Fruit fly (Drosophila melanogaster) whole organism, embryonic: ENCODE measurements around the gene CG13021.
A peak's percentile ranks its signal among the peaks of the same experiment; 100 is the strongest.

Experiments
- Adf1 ChIP-seq: fragments of 200-800 bp; sonication (Bioruptor generic); IDR thresholded peaks from 2 replicates; pipeline ENCODE4 v1.3.6; 2022; ENCODE audit warnings: missing biosample characterization, missing genetic modification characterization
- Blimp-1 ChIP-seq: fragments of 200-800 bp; sonication (Bioruptor generic); optimal IDR thresholded peaks from 3 replicates; lab custom pipeline; 2018; ENCODE audit warnings: missing biosample characterization, missing genetic modification characterization, mild to moderate bottlenecking, moderate library complexity, missing genetic modification reagents
- Bteb2 ChIP-seq: fragments of 200-800 bp; sonication (Bioruptor generic); optimal IDR thresholded peaks from 2 replicates; lab custom pipeline; 2016; ENCODE audit warnings: missing biosample characterization, missing genetic modification characterization
- CG11504 ChIP-seq: fragments of 200-800 bp; sonication (Bioruptor generic); optimal IDR thresholded peaks from 3 replicates; lab custom pipeline; 2019; ENCODE audit warnings: missing biosample characterization, mild to moderate bottlenecking, missing genetic modification characterization, moderate library complexity
- CG12071 ChIP-seq: fragments of 200-800 bp; sonication (Bioruptor generic); optimal IDR thresholded peaks from 3 replicates; lab custom pipeline; 2018; ENCODE audit warnings: missing biosample characterization, mild to moderate bottlenecking, missing genetic modification characterization
- CG12219 ChIP-seq: fragments of 200-800 bp; sonication (Bioruptor generic); optimal IDR thresholded peaks from 3 replicates; lab custom pipeline; 2018; ENCODE audit warnings: missing biosample characterization, mild to moderate bottlenecking, missing genetic modification characterization
- CG12942 ChIP-seq: fragments of 200-800 bp; sonication (Bioruptor generic); optimal IDR thresholded peaks from 3 replicates; lab custom pipeline; 2016; ENCODE audit warnings: missing biosample characterization, missing genetic modification characterization
- CG14014 ChIP-seq: fragments of 200-800 bp; sonication (Bioruptor generic); IDR thresholded peaks from 2 replicates; pipeline ENCODE4 v1.3.6; 2022; ENCODE audit warnings: missing biosample characterization, missing genetic modification characterization
- CG15696 ChIP-seq: fragments of 200-800 bp; sonication (Bioruptor generic); optimal IDR thresholded peaks from 2 replicates; lab custom pipeline; 2019; ENCODE audit warnings: missing biosample characterization, mild to moderate bottlenecking, missing genetic modification characterization, moderate library complexity
- CG16863 ChIP-seq: fragments of 200-800 bp; sonication (Bioruptor generic); optimal IDR thresholded peaks from 3 replicates; lab custom pipeline; 2016; ENCODE audit warnings: missing biosample characterization, missing genetic modification characterization
- CG17186 ChIP-seq: fragments of 200-800 bp; sonication (Bioruptor generic); optimal IDR thresholded peaks from 3 replicates; lab custom pipeline; 2017; ENCODE audit warnings: missing biosample characterization, missing genetic modification reagents, missing genetic modification characterization
- CG17359 ChIP-seq: fragments of 200-800 bp; sonication (Bioruptor generic); optimal IDR thresholded peaks from 3 replicates; lab custom pipeline; 2018; ENCODE audit warnings: missing biosample characterization, mild to moderate bottlenecking, missing genetic modification characterization, moderate library complexity
- CG1832 ChIP-seq: fragments of 200-800 bp; sonication (Bioruptor generic); optimal IDR thresholded peaks from 2 replicates; lab custom pipeline; 2017; ENCODE audit warnings: missing biosample characterization, mild to moderate bottlenecking, missing genetic modification characterization, inconsistent platforms
- CG31441 ChIP-seq: fragments of 200-800 bp; sonication (Bioruptor generic); IDR thresholded peaks from 2 replicates; pipeline ENCODE4 v1.3.6; 2022; ENCODE audit warnings: missing biosample characterization, missing genetic modification characterization
- CG3281 ChIP-seq: fragments of 200-800 bp; sonication (Bioruptor generic); optimal IDR thresholded peaks from 3 replicates; lab custom pipeline; 2017; ENCODE audit warnings: missing biosample characterization, mild to moderate bottlenecking, missing genetic modification characterization
- CG33557 ChIP-seq: fragments of 200-800 bp; sonication (Bioruptor generic); optimal IDR thresholded peaks from 2 replicates; lab custom pipeline; 2019; ENCODE audit warnings: missing biosample characterization, mild to moderate bottlenecking, missing genetic modification characterization, moderate library complexity
- CG6272 ChIP-seq: fragments of 200-800 bp; sonication (Bioruptor generic); IDR thresholded peaks from 2 replicates; pipeline ENCODE4 v1.3.6; 2022; ENCODE audit warnings: missing biosample characterization, missing genetic modification characterization
- CG6683 ChIP-seq: fragments of 200-800 bp; sonication (Bioruptor generic); optimal IDR thresholded peaks from 2 replicates; lab custom pipeline; 2017; ENCODE audit warnings: missing biosample characterization, mild to moderate bottlenecking, missing genetic modification characterization, missing genetic modification reagents
- CG6689 ChIP-seq: fragments of 200-800 bp; sonication (Bioruptor generic); IDR thresholded peaks from 2 replicates; pipeline ENCODE4 v1.3.6; 2022; ENCODE audit warnings: missing biosample characterization, missing genetic modification characterization
- CG7745 ChIP-seq: fragments of 200-800 bp; sonication (Bioruptor generic); optimal IDR thresholded peaks from 2 replicates; lab custom pipeline; 2018; ENCODE audit warnings: missing biosample characterization, mild to moderate bottlenecking, missing genetic modification characterization, moderate library complexity
- CG7839 ChIP-seq: fragments of 200-800 bp; sonication (Bioruptor generic); optimal IDR thresholded peaks from 3 replicates; lab custom pipeline; 2018; ENCODE audit warnings: missing biosample characterization, mild to moderate bottlenecking, missing genetic modification characterization, moderate library complexity
- CG8478 ChIP-seq: fragments of >200 bp; optimal IDR thresholded peaks from 2 replicates; lab custom pipeline; 2018
- CG8765 ChIP-seq: fragments of 200-800 bp; sonication (Bioruptor generic); IDR thresholded peaks from 2 replicates; pipeline ENCODE4 v1.3.6; 2022; ENCODE audit warnings: missing biosample characterization, missing genetic modification characterization
- CG8924 ChIP-seq: fragments of 200-800 bp; optimal IDR thresholded peaks from 3 replicates; lab custom pipeline; 2019; ENCODE audit warnings: missing biosample characterization, mild to moderate bottlenecking, missing genetic modification characterization, moderate library complexity
- D19A ChIP-seq: fragments of 200-800 bp; optimal IDR thresholded peaks from 3 replicates; lab custom pipeline; 2019; ENCODE audit warnings: missing biosample characterization, mild to moderate bottlenecking, missing genetic modification characterization, moderate library complexity
- Dip3 ChIP-seq: fragments of 200-800 bp; sonication (Bioruptor generic); optimal IDR thresholded peaks from 3 replicates; lab custom pipeline; 2016; ENCODE audit warnings: missing biosample characterization, missing genetic modification characterization
- Fer2 ChIP-seq: fragments of 200-800 bp; sonication (Bioruptor generic); optimal IDR thresholded peaks from 2 replicates; lab custom pipeline; 2018; ENCODE audit warnings: missing biosample characterization, mild to moderate bottlenecking, missing genetic modification characterization, moderate library complexity
- HLH4C ChIP-seq: fragments of 200-800 bp; sonication (Bioruptor generic); IDR thresholded peaks from 3 replicates; pipeline ENCODE4 v1.3.6; 2022; ENCODE audit warnings: missing biosample characterization, missing genetic modification characterization; ENCODE audit not compliant: partially characterized antibody
- Lpt ChIP-seq: fragments of >200 bp; optimal IDR thresholded peaks from 2 replicates; lab custom pipeline; 2018; ENCODE audit warnings: missing biosample characterization, missing genetic modification characterization
- Sin3A ChIP-seq: fragments of >200 bp; optimal IDR thresholded peaks from 2 replicates; lab custom pipeline; 2018
- bbx ChIP-seq: fragments of 200-800 bp; sonication (Bioruptor generic); IDR thresholded peaks from 2 replicates; pipeline ENCODE4 v1.3.6; 2022; ENCODE audit warnings: missing biosample characterization, missing genetic modification characterization; ENCODE audit not compliant: partially characterized antibody
- bcd ChIP-seq: fragments of 200-800 bp; sonication (Bioruptor generic); optimal IDR thresholded peaks from 2 replicates; lab custom pipeline; 2017; ENCODE audit warnings: missing biosample characterization, mild to moderate bottlenecking, missing genetic modification characterization
- chn ChIP-seq: fragments of 200-800 bp; sonication (Bioruptor generic); optimal IDR thresholded peaks from 2 replicates; lab custom pipeline; 2016; ENCODE audit warnings: missing biosample characterization, missing genetic modification characterization
- crp ChIP-seq, 2 experiments: fragments of 200-800 bp; sonication (Bioruptor generic); optimal IDR thresholded peaks; 2 replicates in 1 of 2; 3 replicates in 1 of 2; lab custom pipeline; 2017; ENCODE audit warnings: missing biosample characterization in 2 of 2, missing genetic modification characterization in 2 of 2, mild to moderate bottlenecking in 1 of 2, moderate library complexity in 1 of 2
- her ChIP-seq: fragments of 200-800 bp; sonication (Bioruptor generic); optimal IDR thresholded peaks from 2 replicates; lab custom pipeline; 2016; ENCODE audit warnings: missing biosample characterization, missing genetic modification characterization
- hkb ChIP-seq, 2 experiments: fragments of 200-800 bp in 1 of 2; fragments of >200 bp in 1 of 2; sonication (Bioruptor generic) in 1 of 2; IDR thresholded peaks in 1 of 2; optimal IDR thresholded peaks in 1 of 2; 2 replicates each; pipeline versions ENCODE4 v1.3.6 to Lab custom; 2017 to 2022; ENCODE audit warnings: missing biosample characterization in 1 of 2, missing genetic modification characterization in 1 of 2
- klu ChIP-seq: fragments of 200-800 bp; sonication (Bioruptor generic); IDR thresholded peaks from 2 replicates; pipeline ENCODE4 v1.3.6; 2022; ENCODE audit warnings: missing biosample characterization, missing genetic modification characterization
- lilli ChIP-seq: fragments of 200-800 bp; sonication (Bioruptor generic); optimal IDR thresholded peaks from 3 replicates; lab custom pipeline; 2016; ENCODE audit warnings: missing biosample characterization, missing genetic modification characterization
- lov ChIP-seq, 2 experiments: fragments of 200-800 bp in 1 of 2; fragments of >200 bp in 1 of 2; sonication (Bioruptor generic) in 1 of 2; IDR thresholded peaks in 1 of 2; optimal IDR thresholded peaks in 1 of 2; 2 replicates in 1 of 2; 3 replicates in 1 of 2; pipeline versions ENCODE4 v1.3.6 to Lab custom; 2017 to 2022; ENCODE audit warnings: missing biosample characterization in 1 of 2, missing genetic modification characterization in 1 of 2
- oc ChIP-seq: fragments of 200-800 bp; sonication (Bioruptor generic); optimal IDR thresholded peaks from 2 replicates; lab custom pipeline; 2018; ENCODE audit warnings: missing biosample characterization, mild to moderate bottlenecking, missing genetic modification characterization, moderate library complexity
- org-1 ChIP-seq: fragments of 200-800 bp; sonication (Bioruptor generic); optimal IDR thresholded peaks from 2 replicates; lab custom pipeline; 2017; ENCODE audit warnings: missing biosample characterization, missing genetic modification characterization
- psq ChIP-seq: fragments of 200-800 bp; sonication (Bioruptor generic); optimal IDR thresholded peaks from 2 replicates; lab custom pipeline; 2017; ENCODE audit warnings: missing biosample characterization, missing genetic modification characterization
- row ChIP-seq: fragments of 200-800 bp; sonication (Bioruptor generic); IDR thresholded peaks from 3 replicates; pipeline ENCODE4 v1.3.6; 2022; ENCODE audit warnings: missing biosample characterization, missing genetic modification characterization
- sima ChIP-seq: fragments of 200-800 bp; sonication (Bioruptor generic); optimal IDR thresholded peaks from 2 replicates; lab custom pipeline; 2016; ENCODE audit warnings: missing biosample characterization, missing genetic modification characterization
- slbo ChIP-seq: fragments of 200-800 bp; sonication (Bioruptor generic); IDR thresholded peaks from 2 replicates; pipeline ENCODE4 v1.3.6; 2022; ENCODE audit warnings: missing biosample characterization, missing genetic modification characterization
- yki ChIP-seq: fragments of >200 bp; optimal IDR thresholded peaks from 3 replicates; lab custom pipeline; 2018
- zen ChIP-seq: fragments of 200-800 bp; sonication (Bioruptor generic); optimal IDR thresholded peaks from 3 replicates; lab custom pipeline; 2018; ENCODE audit warnings: missing biosample characterization, mild to moderate bottlenecking, missing genetic modification characterization, moderate library complexity
- zf30C ChIP-seq: fragments of 200-800 bp; sonication (Bioruptor generic); optimal IDR thresholded peaks from 3 replicates; lab custom pipeline; 2018; ENCODE audit warnings: missing biosample characterization, mild to moderate bottlenecking, missing genetic modification characterization

CG13021 gene

dm6 chrX:3545849-3546518 lies 31.9 kb downstream of the CG13021 start (continued):
- TF ChIP-seq Bteb2 (GFP tag; lab: Kevin White, UChicago) (peak; percentile 50), CG8478 (lab: Kevin White, UChicago) (no peak), slbo (GFP tag; lab: Robert Waterston, UW) (peak; percentile 57), HLH4C (peak; percentile 53), oc (tag; lab: Kevin White, UChicago) (peak; percentile 93), crp (GFP tag; optimal IDR thresholded peaks at IDR 0.05; lab: Kevin White, UChicago) (peak in 1 of 2 experiments; percentile 44), zen (tag; lab: Kevin White, UChicago) (peak; percentile 67), CG7745 (tag; lab: Kevin White, UChicago) (peak; percentile 69), bbx (GFP tag; lab: Robert Waterston, UW) (peak; percentile 72), CG12071 (GFP tag; lab: Kevin White, UChicago) (peak; percentile 47), her (GFP tag; lab: Kevin White, UChicago) (no peak), CG12942 (GFP tag; lab: Kevin White, UChicago) (peak; percentile 78), CG16863 (GFP tag; lab: Kevin White, UChicago) (peak; percentile 70), chn (GFP tag; lab: Kevin White, UChicago) (peak; percentile 81), CG6683 (GFP tag; lab: Kevin White, UChicago) (peak; percentile 54), CG7839 (tag; lab: Kevin White, UChicago) (peak; percentile 89), CG17359 (tag; lab: Kevin White, UChicago) (peak; percentile 94), yki (lab: Kevin White, UChicago) (no peak), sima (GFP tag; lab: Kevin White, UChicago) (no peak), CG15696 (tag; lab: Kevin White, UChicago) (peak; percentile 50), CG8765 (GFP tag; lab: Robert Waterston, UW) (no peak), row (peak; percentile 95), bcd (peak; percentile 68), hkb (optimal IDR thresholded peaks at IDR 0.05; lab: Kevin White, UChicago) (no peak), hkb (GFP tag; IDR thresholded peaks at IDR 0.05; lab: Robert Waterston, UW) (peak; percentile 93), org-1 (GFP tag; lab: Kevin White, UChicago) (peak; percentile 73), CG3281 (GFP tag; lab: Kevin White, UChicago) (peak; percentile 54), lov (optimal IDR thresholded peaks at IDR 0.05; lab: Kevin White, UChicago) (no peak), lov (GFP tag; IDR thresholded peaks at IDR 0.05; lab: Robert Waterston, UW) (peak; percentile 75; the same call in 2 of the 3 replicates), CG14014 (GFP tag; lab: Robert Waterston, UW) (peak; percentile 43; the same call in 1 of the 2 replicates), CG6689 (GFP tag; lab: Robert Waterston, UW) (peak; percentile 72), lilli (peak; percentile 69), psq (GFP tag; lab: Kevin White, UChicago) (peak; percentile 34), Fer2 (tag; lab: Kevin White, UChicago) (peak; percentile 11), Sin3A (lab: Kevin White, UChicago) (no peak), Lpt (GFP tag; lab: Kevin White, UChicago) (no peak), Dip3 (GFP tag; lab: Kevin White, UChicago) (no peak), CG12219 (peak; percentile 84), D19A (tag; lab: Kevin White, UChicago) (peak; percentile 100), CG17186 (GFP tag; lab: Kevin White, UChicago) (peak; percentile 41), Blimp-1 (GFP tag; lab: Kevin White, UChicago) (peak; percentile 92), zf30C (GFP tag; lab: Kevin White, UChicago) (no peak), CG6272 (GFP tag; lab: Robert Waterston, UW) (peak; percentile 46), CG1832 (no peak), CG31441 (GFP tag; lab: Robert Waterston, UW) (peak; percentile 90), Adf1 (GFP tag; lab: Robert Waterston, UW) (no peak), klu (GFP tag; lab: Robert Waterston, UW) (peak; percentile 23; the same call in 1 of the 2 replicates), CG33557 (GFP tag; lab: Kevin White, UChicago) (peak; percentile 78), CG11504 (tag; lab: Kevin White, UChicago) (peak; percentile 93), CG8924 (peak; percentile 92)
